Fruit fly (Drosophila melanogaster) whole organism, wandering third instar larva: Measurements from ENCODE around the gene CG1999.

Source experiments
- Dif ChIP-seq: fragments of 200-275, 200-300 bp; sonication (Bioruptor generic); optimal IDR thresholded peaks from 2 replicates; lab custom pipeline; 2018; ENCODE audit warnings: missing biosample characterization, missing genetic modification characterization; ENCODE audit not compliant: partially characterized antibody
- N ChIP-seq: fragments of >200 bp; optimal IDR thresholded peaks from 2 replicates; lab custom pipeline; 2018; ENCODE audit warnings: missing biosample characterization, missing external identifiers, missing genetic modification characterization
- Vsx2 ChIP-seq: fragments of 200-300, 225-300 bp; sonication (Bioruptor generic); optimal IDR thresholded peaks from 2 replicates; lab custom pipeline; 2018; ENCODE audit warnings: missing biosample characterization, missing genetic modification characterization; ENCODE audit not compliant: partially characterized antibody
- pan ChIP-seq: fragments of >200 bp; optimal IDR thresholded peaks from 2 replicates; lab custom pipeline; 2017
- psq ChIP-seq: fragments of 200-800 bp; sonication (Bioruptor generic); optimal IDR thresholded peaks from 3 replicates; lab custom pipeline; 2017; ENCODE audit warnings: missing biosample characterization, mild to moderate bottlenecking, missing genetic modification characterization, moderate library complexity

- TF ChIP-seq Dif (GFP tag; lab: Kevin White, UChicago) (no peak), psq (peak; percentile 94), N (GFP tag; lab: Kevin White, UChicago) (no peak), Vsx2 (GFP tag; lab: Kevin White, UChicago) (no peak), pan (lab: Kevin White, UChicago) (no peak)
Observed at dm6 chrX:7336962-7337844, 21.4 kb upstream of the CG1999 start, which contains the start of gene CBP.
